Worm (Caenorhabditis elegans): Measurements from ENCODE around the gene ZK637.4.

The ZK637.4 gene

DNA sequence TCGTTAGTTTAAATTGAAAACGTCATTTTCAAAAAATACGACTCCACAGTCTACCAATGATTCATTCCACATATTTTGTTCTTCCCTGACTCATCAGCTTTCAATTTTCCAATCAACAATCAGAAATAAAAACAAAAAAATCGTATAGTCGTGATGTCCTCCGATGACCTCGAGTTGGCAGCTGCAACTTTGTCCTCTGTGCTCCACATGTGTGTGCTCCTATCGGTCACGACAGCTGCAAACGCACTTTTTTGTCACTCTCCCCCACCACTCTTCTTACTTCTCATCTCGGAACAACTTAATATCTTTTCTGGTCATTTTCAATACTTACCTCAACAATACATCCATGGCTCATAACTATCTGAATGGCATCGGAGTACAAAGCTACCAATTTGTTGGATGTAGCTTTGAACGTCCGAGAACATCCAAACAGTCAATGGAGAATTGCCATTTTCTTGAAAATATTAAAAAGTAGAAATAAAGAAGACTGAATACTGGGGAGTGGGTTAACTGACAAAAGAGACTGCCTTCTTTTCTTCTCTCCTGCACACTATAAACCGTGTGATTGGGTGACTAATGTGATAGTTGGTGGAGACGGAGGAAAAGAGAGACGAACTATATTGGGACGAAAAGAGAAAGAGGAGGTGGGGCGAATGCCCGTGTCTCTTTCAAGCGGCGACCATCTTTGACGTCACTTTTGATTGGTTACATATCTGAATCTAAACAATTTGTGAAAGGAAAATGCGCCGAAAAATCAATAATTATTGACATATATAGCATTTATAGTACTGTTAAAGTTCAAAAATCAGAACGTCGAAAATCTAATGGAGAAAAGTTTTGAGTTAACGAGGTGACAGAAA, 26.4 kb upstream of the ZK637.4 start (continued):
- no peak for TF ChIP-seq irx-1 (tag; optimal IDR thresholded peaks at IDR 0.05)
- TF ChIP-seq nhr-90 (tag; optimal IDR thresholded peaks at IDR 0.05; ENCODE audit: poor library complexity) = no peak
- no peak for TF ChIP-seq zag-1 (tag; optimal IDR thresholded peaks at IDR 0.05)
- TF ChIP-seq vab-15 (tag; optimal IDR thresholded peaks at IDR 0.05) = peak; percentile 5
- TF ChIP-seq rnt-1 (tag; optimal IDR thresholded peaks at IDR 0.05) = peak; percentile 44
- TF ChIP-seq C04F5.9 (tag; optimal IDR thresholded peaks at IDR 0.05) = no peak
- TF ChIP-seq ztf-11 (tag; optimal IDR thresholded peaks at IDR 0.05) = no peak
- no peak for TF ChIP-seq tlp-1 (tag; optimal IDR thresholded peaks at IDR 0.05)
- TF ChIP-seq elt-3 (tag; optimal IDR thresholded peaks at IDR 0.05) = peak in 1 of 6 experiments; percentile 75
- TF ChIP-seq lin-13 (GFP tag; optimal IDR thresholded peaks at IDR 0.05) = no peak
- no peak for TF ChIP-seq unc-30 (tag; optimal IDR thresholded peaks at IDR 0.05)
- no peak for TF ChIP-seq nhr-47 (tag; optimal IDR thresholded peaks at IDR 0.05)
- TF ChIP-seq nhr-237 (tag; optimal IDR thresholded peaks at IDR 0.05) = no peak
- no peak for TF ChIP-seq C34B4.2 (tag; optimal IDR thresholded peaks at IDR 0.05)
- TF ChIP-seq efl-1 (optimal IDR thresholded peaks at IDR 0.05) = no peak
- peak in 1 of 2 experiments; percentile 73 for TF ChIP-seq efl-1 (GFP tag; optimal IDR thresholded peaks at IDR 0.05 in 1 of 2)
- TF ChIP-seq nhr-71 (tag; optimal IDR thresholded peaks at IDR 0.05) = peak; percentile 16
- no peak for TF ChIP-seq swsn-7 (tag; optimal IDR thresholded peaks at IDR 0.05)
- TF ChIP-seq nhr-85 (tag) = peak; percentile 81
- peak; percentile 33 for TF ChIP-seq mep-1 (tag; optimal IDR thresholded peaks at IDR 0.05)
- TF ChIP-seq jun-1 (tag; optimal IDR thresholded peaks at IDR 0.05) = peak; percentile 10
- TF ChIP-seq ama-1 (optimal IDR thresholded peaks at IDR 0.05) = peak; percentile 80
- no peak for TF ChIP-seq fkh-4 (tag; optimal IDR thresholded peaks at IDR 0.05; ENCODE audit: borderline replicate concordance)
- TF ChIP-seq lin-14 (GFP tag; optimal IDR thresholded peaks at IDR 0.05) = peak; percentile 49
- peak in 1 of 2 experiments; percentile 61 for TF ChIP-seq lin-35 (GFP tag; optimal IDR thresholded peaks at IDR 0.05)
- TF ChIP-seq nhr-11 (tag; optimal IDR thresholded peaks at IDR 0.05) = no peak
- TF ChIP-seq pag-3 (tag; optimal IDR thresholded peaks at IDR 0.05; ENCODE audit: borderline replicate concordance, insufficient read depth) = no peak
- TF ChIP-seq dpl-1 (GFP tag; optimal IDR thresholded peaks at IDR 0.05) = no peak
- no peak for TF ChIP-seq ceh-90 (tag; optimal IDR thresholded peaks at IDR 0.05)
- no peak for TF ChIP-seq sptf-1 (tag; optimal IDR thresholded peaks at IDR 0.05)
- peak; percentile 10 for TF ChIP-seq xbp-1 (tag; optimal IDR thresholded peaks at IDR 0.05)
- TF ChIP-seq tbx-2 (tag; optimal IDR thresholded peaks at IDR 0.05) = no peak
- no peak for TF ChIP-seq ceh-88 (GFP tag; IDR thresholded peaks at IDR 0.05)
- TF ChIP-seq ets-5 (GFP tag; IDR thresholded peaks at IDR 0.05) = no peak
- no peak for TF ChIP-seq nhr-28 (tag; optimal IDR thresholded peaks at IDR 0.05)
- TF ChIP-seq sox-4 (tag; optimal IDR thresholded peaks at IDR 0.05) = no peak
- TF ChIP-seq F16B12.6 (tag; optimal IDR thresholded peaks at IDR 0.05) = no peak
- no peak for TF ChIP-seq nhr-12 (tag; optimal IDR thresholded peaks at IDR 0.05)
- no peak for TF ChIP-seq aha-1 (tag; optimal IDR thresholded peaks at IDR 0.05)
- no peak for TF ChIP-seq nhr-77 (tag; optimal IDR thresholded peaks at IDR 0.05)
- no peak for TF ChIP-seq ceh-8 (GFP tag; optimal IDR thresholded peaks at IDR 0.05)
- TF ChIP-seq grh-1 (GFP tag; IDR thresholded peaks at IDR 0.05) = no peak
- TF ChIP-seq egl-27 (tag; optimal IDR thresholded peaks at IDR 0.05) = no peak
- TF ChIP-seq pax-3 (tag; optimal IDR thresholded peaks at IDR 0.05) = no peak
- TF ChIP-seq ces-1 (GFP tag; optimal IDR thresholded peaks at IDR 0.05) = no peak
- TF ChIP-seq mdl-1 (tag; optimal IDR thresholded peaks at IDR 0.05) = peak in 1 of 2 experiments; percentile 45
- TF ChIP-seq fos-1 (tag; optimal IDR thresholded peaks at IDR 0.05) = no peak
- no peak for TF ChIP-seq ceh-63 (GFP tag; optimal IDR thresholded peaks at IDR 0.05)
- TF ChIP-seq lsy-2 (tag; optimal IDR thresholded peaks at IDR 0.05) = peak; percentile 6 to 13
- peak; percentile 4 for TF ChIP-seq C16A3.4 (tag; optimal IDR thresholded peaks at IDR 0.05)
- no peak for TF ChIP-seq isw-1 (GFP tag; IDR thresholded peaks at IDR 0.05)
- no peak for TF ChIP-seq lin-39 (tag; optimal IDR thresholded peaks at IDR 0.05)

All from whole organism, L1 larva.